Worm (Caenorhabditis elegans): ENCODE measurements around the gene C34C12.12.

DNA sequence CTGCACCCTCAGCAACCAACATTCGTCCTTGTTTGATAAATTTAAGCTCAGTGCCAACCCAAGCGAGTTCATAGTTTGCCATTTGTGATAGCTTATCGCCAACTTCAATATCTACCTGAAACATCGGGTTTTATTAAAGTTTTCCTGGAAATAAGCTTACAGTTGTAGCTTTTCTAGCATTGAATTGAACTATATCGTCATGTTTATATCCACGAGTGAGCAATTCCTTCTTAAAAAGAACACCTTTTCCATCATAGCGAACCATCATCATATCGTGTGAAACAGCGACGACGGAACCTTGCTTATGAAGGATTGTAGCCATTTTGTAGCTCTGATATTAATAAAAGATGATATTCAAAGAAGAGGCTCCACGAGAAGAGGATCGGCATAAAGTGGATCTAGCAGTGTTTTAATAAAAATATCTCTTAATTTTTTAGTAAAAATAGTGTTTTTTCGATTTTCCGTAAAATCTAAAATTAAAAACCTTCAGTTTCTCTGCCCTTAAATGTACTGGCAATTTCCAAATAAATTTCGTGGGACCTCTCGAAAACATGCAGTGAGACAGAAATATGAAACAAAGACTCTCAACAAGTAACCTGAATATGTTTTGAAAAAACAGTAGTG lies 49.3 kb downstream of the C34C12.12 start, which contains the start of gene M01F1.8:
- TF ChIP-seq fos-1 (tag; optimal IDR thresholded peaks at IDR 0.05), result no peak
- no peak for TF ChIP-seq fkh-10 (GFP tag; optimal IDR thresholded peaks at IDR 0.05)
- TF ChIP-seq ceh-63 (GFP tag; optimal IDR thresholded peaks at IDR 0.05), result no peak
- TF ChIP-seq snpc-4 (tag; optimal IDR thresholded peaks at IDR 0.05), result no peak
- no peak for TF ChIP-seq elt-2 (tag; optimal IDR thresholded peaks at IDR 0.05)
- TF ChIP-seq ceh-8 (GFP tag; optimal IDR thresholded peaks at IDR 0.05), result no peak
